Worm (Caenorhabditis elegans): Measurements from ENCODE around the gene acp-4.

ce11 chrII:8385561-8385960 is 49.3 kb downstream of the acp-4 start:
- TF ChIP-seq ama-1 (optimal IDR thresholded peaks at IDR 0.05) = no peak
- TF ChIP-seq F13C5.2 (tag; optimal IDR thresholded peaks at IDR 0.05) = no peak

Measured in whole organism, early embryonic.